Worm (Caenorhabditis elegans): ENCODE results near the gene cogc-6.
A peak's percentile ranks its signal among the peaks of the same experiment; 100 is the strongest.

cogc-6 gene

ce11 chrV:8212816-8213215, 8.3 kb downstream of the cogc-6 start:
- TF ChIP-seq dve-1 (tag; optimal IDR thresholded peaks at IDR 0.05; ENCODE audit: insufficient read depth) (peak; percentile 51), R02D3.7 (tag; optimal IDR thresholded peaks at IDR 0.05) (no peak), nhr-48 (tag; optimal IDR thresholded peaks at IDR 0.05) (peak; percentile 9), dmd-6 (GFP tag; IDR thresholded peaks at IDR 0.05) (peak; percentile 59), hlh-11 (tag; optimal IDR thresholded peaks at IDR 0.05) (peak; percentile 55), ceh-82 (tag; optimal IDR thresholded peaks at IDR 0.05) (no peak), pqm-1 (tag; optimal IDR thresholded peaks at IDR 0.05) (peak; percentile 92), nhr-28 (tag; optimal IDR thresholded peaks at IDR 0.05) (peak; percentile 68), daf-16 (GFP tag; optimal IDR thresholded peaks at IDR 0.05) (no peak), daf-16 (tag; optimal IDR thresholded peaks at IDR 0.05) (peak; percentile 79)

ce11 chrV:8211993-8212392, 9.1 kb downstream of the cogc-6 start:
- TF ChIP-seq nhr-76 (tag; optimal IDR thresholded peaks at IDR 0.05), result no peak
- 0 out of 2 replicates have a peak, but pooled peaks have one; percentile 21 for TF ChIP-seq saeg-2 (GFP tag; IDR thresholded peaks at IDR 0.05)
- no peak for TF ChIP-seq fos-1 (tag; optimal IDR thresholded peaks at IDR 0.05)
- no peak for TF ChIP-seq unc-39 (tag; optimal IDR thresholded peaks at IDR 0.05)
- no peak for TF ChIP-seq ceh-32 (tag; optimal IDR thresholded peaks at IDR 0.05; ENCODE audit: poor library complexity)

ce11 chrV:8210527-8210926, 10.6 kb downstream of the cogc-6 start:
- TF ChIP-seq lin-15B (tag; optimal IDR thresholded peaks at IDR 0.05) (no peak), nhr-11 (tag; optimal IDR thresholded peaks at IDR 0.05) (no peak), ceh-82 (tag; optimal IDR thresholded peaks at IDR 0.05) (no peak), Y105C5A.15 (GFP tag; IDR thresholded peaks at IDR 0.05) (no peak), lsy-2 (tag; optimal IDR thresholded peaks at IDR 0.05) (peak in 1 of 2 experiments; percentile 38), zag-1 (tag; optimal IDR thresholded peaks at IDR 0.05) (no peak), set-16 (GFP tag; IDR thresholded peaks at IDR 0.05) (no peak), D1046.2 (GFP tag; IDR thresholded peaks at IDR 0.05) (no peak), dmd-9 (GFP tag; IDR thresholded peaks at IDR 0.05) (no peak), egl-27 (tag; optimal IDR thresholded peaks at IDR 0.05) (no peak), vab-7 (GFP tag; IDR thresholded peaks at IDR 0.05) (no peak), aha-1 (tag) (peak; percentile 41), pha-4 (GFP tag; IDR thresholded peaks at IDR 0.05) (no peak), pha-4 (tag; optimal IDR thresholded peaks at IDR 0.05) (no peak), unc-62 (GFP tag; optimal IDR thresholded peaks at IDR 0.05 in 1 of 2) (peak in 1 of 2 experiments; percentile 91), unc-62 (tag; optimal IDR thresholded peaks at IDR 0.05) (no peak), F49E8.2 (tag; optimal IDR thresholded peaks at IDR 0.05; ENCODE audit: borderline replicate concordance) (no peak), hlh-11 (tag; optimal IDR thresholded peaks at IDR 0.05) (no peak), spr-3 (GFP tag; optimal IDR thresholded peaks at IDR 0.05) (no peak), tag-97 (GFP tag; IDR thresholded peaks at IDR 0.05) (no peak), aly-2 (tag; optimal IDR thresholded peaks at IDR 0.05) (no peak)

ce11 chrV:8206931-8207330, 14.2 kb downstream of the cogc-6 start, which contains the start of gene timp-1:
TSS of gene timp-1 (plus strand) at chrV:8207235.
- TF ChIP-seq hif-1 (tag; optimal IDR thresholded peaks at IDR 0.05) (no peak), nhr-42 (GFP tag; IDR thresholded peaks at IDR 0.05) (no peak), dmd-8 (GFP tag; IDR thresholded peaks at IDR 0.05) (no peak), egl-27 (tag; optimal IDR thresholded peaks at IDR 0.05) (no peak), dve-1 (tag; optimal IDR thresholded peaks at IDR 0.05; ENCODE audit: insufficient read depth) (no peak), cey-2 (tag; optimal IDR thresholded peaks at IDR 0.05; ENCODE audit: borderline replicate concordance, insufficient read depth) (no peak), ceh-82 (tag; optimal IDR thresholded peaks at IDR 0.05) (no peak), madf-9 (GFP tag; conservative IDR thresholded peaks at IDR 0.05) (no peak)

Measured in whole organism, L4 larva.